Worm (Caenorhabditis elegans) whole organism, mixed stage, embryonic: ENCODE results near the gene clc-17.

Experiments used
- mep-1 ChIP-seq: fragments of 150-350 bp; optimal IDR thresholded peaks from 2 replicates; lab custom pipeline; 2017; ENCODE audit warnings: missing biosample characterization, missing genetic modification reagents, missing genetic modification characterization, inconsistent platforms
- mls-2 ChIP-seq: sonication (generic microtip); optimal IDR thresholded peaks from 2 replicates; lab custom pipeline; 2016; ENCODE audit warnings: mild to moderate bottlenecking, missing genetic modification characterization, moderate library complexity, missing compliant biosample characterization
- nhr-12 ChIP-seq: fragments of 150-350 bp; optimal IDR thresholded peaks from 2 replicates; lab custom pipeline; 2014; ENCODE audit warnings: missing biosample characterization, missing genetic modification characterization
- nhr-237 ChIP-seq: fragments of 150-350 bp; optimal IDR thresholded peaks from 2 replicates; lab custom pipeline; 2014; ENCODE audit warnings: missing biosample characterization, missing genetic modification characterization
- nhr-76 ChIP-seq: sonication (generic microtip); optimal IDR thresholded peaks from 2 replicates; lab custom pipeline; 2017; ENCODE audit warnings: missing biosample characterization, missing genetic modification characterization
- snpc-4 ChIP-seq: fragments of 150-350 bp; optimal IDR thresholded peaks from 2 replicates; lab custom pipeline; 2014; ENCODE audit warnings: missing biosample characterization, missing genetic modification characterization

- TF ChIP-seq nhr-237 (tag; lab: Kevin White, UChicago), result no peak
- TF ChIP-seq mep-1 (tag; lab: Kevin White, UChicago), result no peak
- no peak for TF ChIP-seq nhr-76 (tag; lab: Kevin White, UChicago)
- no peak for TF ChIP-seq nhr-12 (tag; lab: Kevin White, UChicago)
- TF ChIP-seq snpc-4 (tag; lab: Kevin White, UChicago), result no peak
- no peak for TF ChIP-seq mls-2 (tag; lab: Kevin White, UChicago)
Measured at ce11 chrX:11137632-11138031, 30.5 kb downstream of the clc-17 start.
